Fruit fly (Drosophila melanogaster): Measurements from ENCODE around the gene CG10600.
A peak's percentile ranks its signal among the peaks of the same experiment; 100 is the strongest.

CG10600 gene

dm6 chr2L:18822805-18823204 is 16.7 kb downstream of the CG10600 start (continued):
- TF ChIP-seq Fer3 (tag; optimal IDR thresholded peaks at IDR 0.05), result peak; percentile 60
- TF ChIP-seq dysf (GFP tag; IDR thresholded peaks at IDR 0.05), result no peak; the same call in 2 of the 3 replicates
- TF ChIP-seq vnd (GFP tag; IDR thresholded peaks at IDR 0.05; ENCODE audit: partially characterized antibody), result no peak
- TF ChIP-seq CG9215 (GFP tag; IDR thresholded peaks at IDR 0.05), result no peak
- TF ChIP-seq CG2199 (GFP tag; IDR thresholded peaks at IDR 0.05), result no peak
- TF ChIP-seq Ets65A (GFP tag), result no peak
- TF ChIP-seq CG17802 (tag; optimal IDR thresholded peaks at IDR 0.05), result no peak
- TF ChIP-seq tgo (GFP tag; IDR thresholded peaks at IDR 0.05), result no peak
- TF ChIP-seq pros (GFP tag; optimal IDR thresholded peaks at IDR 0.05), result no peak
- TF ChIP-seq Eip74EF (GFP tag; optimal IDR thresholded peaks at IDR 0.05), result peak in 1 of 2 experiments; percentile 27
- no peak for TF ChIP-seq crol (GFP tag; IDR thresholded peaks at IDR 0.05)
- TF ChIP-seq fu2 (GFP tag; optimal IDR thresholded peaks at IDR 0.05), result no peak
- no peak for TF ChIP-seq trh (GFP tag; optimal IDR thresholded peaks at IDR 0.05)
- TF ChIP-seq Sry-δ (GFP tag; optimal IDR thresholded peaks at IDR 0.05), result no peak
- peak in 1 of 3 experiments; percentile 40 for TF ChIP-seq lola (GFP tag; optimal IDR thresholded peaks at IDR 0.05)
- TF ChIP-seq Side (GFP tag; optimal IDR thresholded peaks at IDR 0.05), result peak; percentile 45
- peak; percentile 42 for TF ChIP-seq Mes4 (GFP tag; optimal IDR thresholded peaks at IDR 0.05)
- TF ChIP-seq Gug (GFP tag; IDR thresholded peaks at IDR 0.05), result no peak
- no peak for TF ChIP-seq CG17612 (GFP tag; IDR thresholded peaks at IDR 0.05)
- no peak; the same call in 1 of the 2 replicates for TF ChIP-seq CG10321 (GFP tag; IDR thresholded peaks at IDR 0.05)
- peak in 1 of 2 experiments; percentile 40 for TF ChIP-seq chif (GFP tag; optimal IDR thresholded peaks at IDR 0.05)
- TF ChIP-seq slp2 (GFP tag; optimal IDR thresholded peaks at IDR 0.05), result no peak
- TF ChIP-seq H15 (GFP tag; IDR thresholded peaks at IDR 0.05), result 0 out of 3 replicates have a peak, but pooled peaks have one; percentile 26
- TF ChIP-seq Oli (tag; optimal IDR thresholded peaks at IDR 0.05), result peak; percentile 4
- no peak for TF ChIP-seq CG3726 (GFP tag; IDR thresholded peaks at IDR 0.05)
- no peak for TF ChIP-seq HmgD (GFP tag; optimal IDR thresholded peaks at IDR 0.05)
- TF ChIP-seq dimm (GFP tag; IDR thresholded peaks at IDR 0.05), result no peak
- TF ChIP-seq CG14860 (GFP tag; IDR thresholded peaks at IDR 0.05; ENCODE audit: partially characterized antibody), result no peak
- TF ChIP-seq CG18764 (GFP tag; optimal IDR thresholded peaks at IDR 0.05), result peak; percentile 56
- TF ChIP-seq CG2120 (GFP tag; optimal IDR thresholded peaks at IDR 0.05), result no peak
- TF ChIP-seq CG32772 (GFP tag; IDR thresholded peaks at IDR 0.05), result no peak
- TF ChIP-seq ci (GFP tag; IDR thresholded peaks at IDR 0.05), result peak; percentile 67; the same call in 1 of the 3 replicates
- no peak for TF ChIP-seq ewg (GFP tag; optimal IDR thresholded peaks at IDR 0.05)
- TF ChIP-seq Nf-YC (tag; optimal IDR thresholded peaks at IDR 0.05), result no peak
- TF ChIP-seq row (GFP tag; IDR thresholded peaks at IDR 0.05), result no peak
- no peak for TF ChIP-seq CG30431 (GFP tag; optimal IDR thresholded peaks at IDR 0.05)
- no peak for TF ChIP-seq pho (GFP tag; optimal IDR thresholded peaks at IDR 0.05)
- no peak for TF ChIP-seq CG6791 (GFP tag; IDR thresholded peaks at IDR 0.05; ENCODE audit: partially characterized antibody)
- TF ChIP-seq TFAM (GFP tag; optimal IDR thresholded peaks at IDR 0.05), result no peak
- TF ChIP-seq CG6689 (GFP tag; IDR thresholded peaks at IDR 0.05), result no peak
- no peak for TF ChIP-seq CG30020 (tag; optimal IDR thresholded peaks at IDR 0.05)
- no peak for TF ChIP-seq CG11085 (GFP tag; IDR thresholded peaks at IDR 0.05)
- no peak for TF ChIP-seq Hmr (GFP tag; optimal IDR thresholded peaks at IDR 0.05)
- TF ChIP-seq pzg (GFP tag; optimal IDR thresholded peaks at IDR 0.05), result no peak
- no peak for TF ChIP-seq CkIIα-i1 (GFP tag; IDR thresholded peaks at IDR 0.05)
- TF ChIP-seq sr (GFP tag; IDR thresholded peaks at IDR 0.05), result no peak
- no peak for TF ChIP-seq Dip3 (GFP tag; optimal IDR thresholded peaks at IDR 0.05)
- no peak for TF ChIP-seq tup (GFP tag; optimal IDR thresholded peaks at IDR 0.05)
- peak; percentile 29; the same call in 1 of the 2 replicates for TF ChIP-seq CG11247 (GFP tag; IDR thresholded peaks at IDR 0.05)
- TF ChIP-seq CG33557 (GFP tag; optimal IDR thresholded peaks at IDR 0.05), result peak; percentile 88
- peak; percentile 27; the same call in 1 of the 2 replicates for TF ChIP-seq CG31441 (GFP tag; IDR thresholded peaks at IDR 0.05)
- TF ChIP-seq HLH3B (GFP tag; IDR thresholded peaks at IDR 0.05), result peak; percentile 21; the same call in 1 of the 2 replicates

Data from whole organism, embryonic.